Worm (Caenorhabditis elegans) whole organism, mixed stage, embryonic: ENCODE measurements around the gene dmsr-1.

Experiments
- M03D4.4 ChIP-seq: sonication (generic microtip); optimal IDR thresholded peaks from 2 replicates; lab custom pipeline; 2017; ENCODE audit warnings: mild to moderate bottlenecking, missing genetic modification characterization, missing compliant biosample characterization
- bed-3 ChIP-seq: fragments of 200-800 bp; sonication (Bioruptor generic); optimal IDR thresholded peaks from 3 replicates; lab custom pipeline; 2018; ENCODE audit warnings: mild to moderate bottlenecking, missing genetic modification characterization, moderate library complexity, missing compliant biosample characterization
- blmp-1 ChIP-seq: fragments of 150-350 bp; optimal IDR thresholded peaks from 2 replicates; lab custom pipeline; 2014; ENCODE audit warnings: missing biosample characterization, missing genetic modification characterization
- ceh-39 ChIP-seq: fragments of 150-350 bp; optimal IDR thresholded peaks from 2 replicates; lab custom pipeline; 2014; ENCODE audit warnings: missing biosample characterization, missing genetic modification characterization
- ceh-83 ChIP-seq: fragments of 200-800 bp; sonication (Bioruptor generic); optimal IDR thresholded peaks from 2 replicates; lab custom pipeline; 2018; ENCODE audit warnings: mild to moderate bottlenecking, missing genetic modification characterization, missing compliant biosample characterization
- ces-1 ChIP-seq: fragments of 150-350 bp; optimal IDR thresholded peaks from 2 replicates; lab custom pipeline; 2014; ENCODE audit warnings: missing biosample characterization, missing genetic modification reagents, missing genetic modification characterization
- cnd-1 ChIP-seq: fragments of 200-800 bp; sonication (Bioruptor generic); optimal IDR thresholded peaks from 2 replicates; lab custom pipeline; 2018; ENCODE audit warnings: mild to moderate bottlenecking, missing genetic modification characterization, missing compliant biosample characterization
- drap-1 ChIP-seq: fragments of 200-800 bp; sonication (Bioruptor generic); optimal IDR thresholded peaks from 3 replicates; lab custom pipeline; 2018; ENCODE audit warnings: mild to moderate bottlenecking, missing genetic modification characterization, missing compliant biosample characterization
- elt-1 ChIP-seq: sonication (generic microtip); optimal IDR thresholded peaks from 2 replicates; lab custom pipeline; 2017; ENCODE audit warnings: missing genetic modification characterization, mild to moderate bottlenecking, missing compliant biosample characterization, antibody characterized with exemption, moderate library complexity, borderline replicate concordance; ENCODE audit not compliant: insufficient read depth
- elt-3 ChIP-seq: fragments of 150-350 bp; optimal IDR thresholded peaks from 2 replicates; lab custom pipeline; 2014; ENCODE audit warnings: missing biosample characterization, missing genetic modification characterization
- flh-1 ChIP-seq: fragments of 200-800 bp; sonication (Bioruptor generic); optimal IDR thresholded peaks from 2 replicates; lab custom pipeline; 2018; ENCODE audit warnings: mild to moderate bottlenecking, missing genetic modification characterization, moderate library complexity, missing compliant biosample characterization
- ham-2 ChIP-seq: fragments of 200-800 bp; sonication (Bioruptor generic); optimal IDR thresholded peaks from 2 replicates; lab custom pipeline; 2018; ENCODE audit warnings: mild to moderate bottlenecking, missing genetic modification characterization, missing compliant biosample characterization
- hlh-1 ChIP-seq: fragments of 150-350 bp; optimal IDR thresholded peaks from 2 replicates; lab custom pipeline; 2014; ENCODE audit warnings: missing biosample characterization, missing genetic modification reagents, missing genetic modification characterization
- lin-13 ChIP-seq: fragments of 150-350 bp; optimal IDR thresholded peaks from 2 replicates; lab custom pipeline; 2014; ENCODE audit warnings: missing biosample characterization, missing genetic modification characterization
- lin-32 ChIP-seq: fragments of 200-800 bp; sonication (Bioruptor generic); optimal IDR thresholded peaks from 2 replicates; lab custom pipeline; 2018; ENCODE audit warnings: mild to moderate bottlenecking, missing genetic modification characterization, missing compliant biosample characterization
- mab-5 ChIP-seq: fragments of 150-350 bp; optimal IDR thresholded peaks from 2 replicates; lab custom pipeline; 2014; ENCODE audit warnings: missing biosample characterization, missing genetic modification characterization
- mep-1 ChIP-seq: fragments of 150-350 bp; optimal IDR thresholded peaks from 2 replicates; lab custom pipeline; 2017; ENCODE audit warnings: missing biosample characterization, missing genetic modification reagents, missing genetic modification characterization, inconsistent platforms
- mls-2 ChIP-seq: sonication (generic microtip); optimal IDR thresholded peaks from 2 replicates; lab custom pipeline; 2016; ENCODE audit warnings: mild to moderate bottlenecking, missing genetic modification characterization, moderate library complexity, missing compliant biosample characterization
- nhr-12 ChIP-seq: fragments of 150-350 bp; optimal IDR thresholded peaks from 2 replicates; lab custom pipeline; 2014; ENCODE audit warnings: missing biosample characterization, missing genetic modification characterization
- nhr-2 ChIP-seq: fragments of 150-350 bp; optimal IDR thresholded peaks from 2 replicates; lab custom pipeline; 2014; ENCODE audit warnings: missing biosample characterization, missing genetic modification characterization
- nhr-237 ChIP-seq: fragments of 150-350 bp; optimal IDR thresholded peaks from 2 replicates; lab custom pipeline; 2014; ENCODE audit warnings: missing biosample characterization, missing genetic modification characterization
- nhr-76 ChIP-seq: sonication (generic microtip); optimal IDR thresholded peaks from 2 replicates; lab custom pipeline; 2017; ENCODE audit warnings: missing biosample characterization, missing genetic modification characterization
- snpc-4 ChIP-seq: fragments of 150-350 bp; optimal IDR thresholded peaks from 2 replicates; lab custom pipeline; 2014; ENCODE audit warnings: missing biosample characterization, missing genetic modification characterization
- sptf-1 ChIP-seq: sonication (generic microtip); optimal IDR thresholded peaks from 2 replicates; lab custom pipeline; 2017; ENCODE audit warnings: mild to moderate bottlenecking, missing genetic modification characterization, moderate library complexity, missing compliant biosample characterization
- tbx-8 ChIP-seq: fragments of 200-800 bp; sonication (Bioruptor generic); optimal IDR thresholded peaks from 2 replicates; lab custom pipeline; 2018; ENCODE audit warnings: mild to moderate bottlenecking, missing genetic modification characterization, moderate library complexity, missing compliant biosample characterization
- unc-120 ChIP-seq: sonication (generic microtip); optimal IDR thresholded peaks from 2 replicates; lab custom pipeline; 2017; ENCODE audit warnings: missing genetic modification characterization, missing compliant biosample characterization; ENCODE audit not compliant: poor library complexity, severe bottlenecking
- unc-39 ChIP-seq: fragments of 150-350 bp; optimal IDR thresholded peaks from 2 replicates; lab custom pipeline; 2014; ENCODE audit warnings: missing biosample characterization, missing genetic modification characterization
- unc-62 ChIP-seq: fragments of 150-350 bp; optimal IDR thresholded peaks from 2 replicates; lab custom pipeline; 2014; ENCODE audit warnings: missing biosample characterization, missing genetic modification reagents, missing genetic modification characterization
- zip-8 ChIP-seq: fragments of 150-350 bp; optimal IDR thresholded peaks from 2 replicates; lab custom pipeline; 2014; ENCODE audit warnings: missing biosample characterization, missing genetic modification characterization
- ztf-11 ChIP-seq: fragments of 150-350 bp; optimal IDR thresholded peaks from 2 replicates; lab custom pipeline; 2014; ENCODE audit warnings: missing biosample characterization, missing genetic modification characterization

Gene dmsr-1

ce11 chrV:11443503-11443902, 4.9 kb downstream of the dmsr-1 start, which contains the start of gene F57B7.2:
Gene F57B7.2, minus strand, starts transcription at chrV:11443603.
- no peak for TF ChIP-seq sptf-1 (tag; lab: Kevin White, UChicago)
- TF ChIP-seq unc-62 (GFP tag; lab: Kevin White, UChicago) = no peak

ce11 chrV:11445375-11445774, 6.8 kb downstream of the dmsr-1 start:
- TF ChIP-seq unc-120 (tag; lab: Kevin White, UChicago) (no peak), mls-2 (tag; lab: Kevin White, UChicago) (peak; percentile 4), ces-1 (GFP tag; lab: Kevin White, UChicago) (peak; percentile 44), nhr-12 (tag; lab: Kevin White, UChicago) (no peak), drap-1 (GFP tag; lab: Kevin White, UChicago) (peak; percentile 12), bed-3 (GFP tag; lab: Kevin White, UChicago) (no peak), zip-8 (tag; lab: Kevin White, UChicago) (no peak), mep-1 (no peak), M03D4.4 (peak; percentile 4), nhr-237 (no peak)
- TF ChIP-seq, all 35 proteins: peak for 4

- TF ChIP-seq cnd-1 (tag; lab: Kevin White, UChicago) = no peak
- TF ChIP-seq ces-1 (GFP tag; lab: Kevin White, UChicago) = peak; percentile 94
- TF ChIP-seq hlh-1 = peak; percentile 91
- peak; percentile 12 for TF ChIP-seq unc-62 (GFP tag; lab: Kevin White, UChicago)
- no peak for TF ChIP-seq ceh-83 (GFP tag; lab: Kevin White, UChicago)
These were observed 7.7 kb downstream of the dmsr-1 start, which contains the start of gene mig-17 for ce11 chrV:11446297-11446696. Gene mig-17, plus strand, starts transcription at chrV:11446685.

ce11 chrV:11449404-11449803, 10.8 kb downstream of the dmsr-1 start:
- TF ChIP-seq unc-120 (tag; lab: Kevin White, UChicago) (no peak), bed-3 (GFP tag; lab: Kevin White, UChicago) (no peak), unc-62 (GFP tag; lab: Kevin White, UChicago) (no peak), lin-32 (GFP tag; lab: Kevin White, UChicago) (no peak), ceh-39 (tag; lab: Kevin White, UChicago) (no peak), cnd-1 (tag; lab: Kevin White, UChicago) (no peak), nhr-76 (tag; lab: Kevin White, UChicago) (no peak), drap-1 (GFP tag; lab: Kevin White, UChicago) (no peak), nhr-237 (no peak), mab-5 (tag; lab: Kevin White, UChicago) (no peak), lin-13 (tag; lab: Kevin White, UChicago) (no peak), ham-2 (GFP tag; lab: Kevin White, UChicago) (no peak), snpc-4 (tag; lab: Kevin White, UChicago) (no peak), elt-1 (tag; lab: Kevin White, UChicago) (no peak), unc-39 (tag; lab: Kevin White, UChicago) (no peak)

- TF ChIP-seq ces-1 (GFP tag; lab: Kevin White, UChicago) (no peak), elt-1 (tag; lab: Kevin White, UChicago) (no peak), nhr-12 (tag; lab: Kevin White, UChicago) (no peak), elt-3 (tag; lab: Kevin White, UChicago) (no peak), ceh-39 (tag; lab: Kevin White, UChicago) (no peak), blmp-1 (no peak), nhr-2 (no peak), ztf-11 (tag; lab: Kevin White, UChicago) (no peak), M03D4.4 (no peak), sptf-1 (tag; lab: Kevin White, UChicago) (no peak), unc-62 (GFP tag; lab: Kevin White, UChicago) (no peak), ceh-83 (GFP tag; lab: Kevin White, UChicago) (no peak), snpc-4 (tag; lab: Kevin White, UChicago) (no peak), drap-1 (GFP tag; lab: Kevin White, UChicago) (no peak), mab-5 (tag; lab: Kevin White, UChicago) (no peak), nhr-76 (tag; lab: Kevin White, UChicago) (no peak), flh-1 (no peak), nhr-237 (no peak), tbx-8 (GFP tag; lab: Kevin White, UChicago) (no peak), hlh-1 (no peak)
- TF ChIP-seq, all 35 proteins: peak for 0
These were observed 11.7 kb downstream of the dmsr-1 start, which contains the start of gene col-156 for ce11 chrV:11450257-11450656. Gene col-156, minus strand, starts transcription at chrV:11450357.
